Fruit fly (Drosophila melanogaster): ENCODE measurements around the gene chm.

DNA sequence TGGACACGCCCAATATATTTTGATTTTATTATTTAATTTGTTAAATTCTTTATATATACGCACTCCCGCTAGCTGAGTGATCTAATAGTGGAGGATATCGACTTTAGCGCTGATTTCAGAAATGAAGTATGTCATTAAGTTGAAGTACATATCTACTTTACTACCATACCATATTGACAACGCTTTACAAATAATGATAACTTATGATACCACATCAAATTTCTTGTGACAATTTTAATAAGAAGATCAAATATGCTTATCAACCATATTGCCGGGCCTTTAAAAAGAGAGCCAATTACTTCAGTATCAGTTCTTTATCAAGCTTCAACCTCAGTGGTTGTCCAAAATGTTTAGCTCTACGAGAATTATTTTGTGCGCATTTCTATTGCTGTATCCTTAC is 1.6 kb upstream of the chm start, which contains the start of gene CG15818:
- TF ChIP-seq dsx (GFP tag; optimal IDR thresholded peaks at IDR 0.05; ENCODE audit: poor library complexity, severe bottlenecking) = no peak
- TF ChIP-seq CG8119 (GFP tag; IDR thresholded peaks at IDR 0.05) = no peak
- no peak for TF ChIP-seq salr (GFP tag; optimal IDR thresholded peaks at IDR 0.05)
- TF ChIP-seq Gug (GFP tag; IDR thresholded peaks at IDR 0.05) = no peak
- no peak for TF ChIP-seq CG6808 (GFP tag; optimal IDR thresholded peaks at IDR 0.05)
- no peak for TF ChIP-seq Blimp-1 (GFP tag; optimal IDR thresholded peaks at IDR 0.05)
- no peak for TF ChIP-seq acj6 (GFP tag; optimal IDR thresholded peaks at IDR 0.05)
- no peak for TF ChIP-seq net (GFP tag; optimal IDR thresholded peaks at IDR 0.05)
- no peak for TF ChIP-seq lz (GFP tag; optimal IDR thresholded peaks at IDR 0.05)
